Worm (Caenorhabditis elegans): ENCODE measurements around the gene T24A6.16.

DNA sequence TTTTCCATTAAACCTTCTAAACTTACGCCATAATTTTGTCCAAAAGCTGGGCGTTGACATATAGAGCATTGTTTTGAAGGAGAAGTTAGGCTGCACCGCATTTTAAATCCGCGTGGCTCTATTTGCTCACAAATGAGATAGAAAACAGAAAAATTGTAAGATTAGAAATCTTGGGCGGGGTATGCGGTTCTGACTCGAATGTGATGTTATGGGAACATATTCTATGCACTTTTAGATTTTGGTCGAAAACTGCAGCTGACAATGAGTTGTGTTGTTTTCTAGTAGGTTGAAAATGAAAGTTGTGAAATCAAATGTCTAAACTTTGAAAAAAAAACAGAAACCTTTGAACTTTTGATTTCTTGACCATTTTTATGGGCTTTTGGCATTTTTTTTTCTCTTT is 19.4 kb downstream of the T24A6.16 start, which contains the start of gene nhr-222:
- no peak for TF ChIP-seq lin-13 (GFP tag; optimal IDR thresholded peaks at IDR 0.05)
- TF ChIP-seq ama-1 (optimal IDR thresholded peaks at IDR 0.05): no peak
- no peak for TF ChIP-seq ceh-28 (tag; optimal IDR thresholded peaks at IDR 0.05)
- TF ChIP-seq mdl-1 (tag; optimal IDR thresholded peaks at IDR 0.05): no peak
- no peak for TF ChIP-seq snpc-4 (tag; optimal IDR thresholded peaks at IDR 0.05)
- no peak for TF ChIP-seq nhr-11 (tag; optimal IDR thresholded peaks at IDR 0.05)
- no peak for TF ChIP-seq vab-7 (GFP tag; IDR thresholded peaks at IDR 0.05)
- TF ChIP-seq ztf-11 (tag; optimal IDR thresholded peaks at IDR 0.05): no peak
- no peak for TF ChIP-seq jun-1 (tag; optimal IDR thresholded peaks at IDR 0.05)
- no peak for TF ChIP-seq spr-1 (tag; optimal IDR thresholded peaks at IDR 0.05)
- no peak for TF ChIP-seq mxl-3 (GFP tag; optimal IDR thresholded peaks at IDR 0.05)
- no peak for TF ChIP-seq pha-4 (GFP tag; IDR thresholded peaks at IDR 0.05)
- TF ChIP-seq pha-4 (tag; optimal IDR thresholded peaks at IDR 0.05): no peak

Data from whole organism, L4 larva.